Fruit fly (Drosophila melanogaster): ENCODE measurements around the gene Sf3b5.

The Sf3b5 gene

DNA sequence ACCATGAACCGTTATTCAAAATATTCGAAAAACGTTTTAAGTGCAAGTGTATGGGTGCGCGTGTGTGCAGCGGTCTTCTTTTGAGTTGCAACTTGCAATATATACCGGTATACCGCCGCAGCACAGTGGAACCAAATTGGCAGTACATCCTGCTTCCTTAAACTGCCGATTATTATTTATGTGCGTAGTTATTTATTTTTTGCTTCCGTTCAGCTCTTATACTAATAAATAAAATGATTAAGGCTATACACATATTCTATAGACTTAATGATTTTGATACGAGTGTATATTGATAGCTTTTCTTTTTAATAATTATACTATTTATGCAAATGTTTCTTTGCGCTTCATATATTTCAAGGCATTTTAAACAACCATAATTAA lies 45.2 kb downstream of the Sf3b5 start:
- no peak for TF ChIP-seq CG17801 (GFP tag; optimal IDR thresholded peaks at IDR 0.05; ENCODE audit: partially characterized antibody)

- no peak for TF ChIP-seq CG17801 (GFP tag; optimal IDR thresholded peaks at IDR 0.05; ENCODE audit: partially characterized antibody)
Measured at dm6 chr3R:8969301-8969925, 45.7 kb downstream of the Sf3b5 start.

DNA sequence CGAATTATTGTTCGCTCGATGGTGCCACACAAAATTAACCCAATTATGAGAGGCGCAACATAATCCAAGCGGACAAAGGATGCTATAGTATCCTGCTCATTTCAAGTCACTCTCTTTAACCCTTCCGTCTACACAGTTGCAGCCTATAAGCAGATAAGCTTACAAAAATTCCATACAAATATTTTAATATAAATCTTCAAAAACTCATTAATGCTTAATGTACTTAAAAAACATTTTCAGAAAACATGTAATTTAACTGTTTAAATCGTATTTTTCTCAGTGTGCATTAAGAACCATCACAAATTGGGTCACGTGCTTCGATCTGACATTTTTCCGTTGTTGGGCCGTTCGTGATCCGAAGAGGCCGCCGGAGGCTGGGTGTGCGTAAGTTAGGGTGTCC lies 46.3 kb downstream of the Sf3b5 start:
- TF ChIP-seq CG17801 (GFP tag; optimal IDR thresholded peaks at IDR 0.05; ENCODE audit: partially characterized antibody): no peak

DNA sequence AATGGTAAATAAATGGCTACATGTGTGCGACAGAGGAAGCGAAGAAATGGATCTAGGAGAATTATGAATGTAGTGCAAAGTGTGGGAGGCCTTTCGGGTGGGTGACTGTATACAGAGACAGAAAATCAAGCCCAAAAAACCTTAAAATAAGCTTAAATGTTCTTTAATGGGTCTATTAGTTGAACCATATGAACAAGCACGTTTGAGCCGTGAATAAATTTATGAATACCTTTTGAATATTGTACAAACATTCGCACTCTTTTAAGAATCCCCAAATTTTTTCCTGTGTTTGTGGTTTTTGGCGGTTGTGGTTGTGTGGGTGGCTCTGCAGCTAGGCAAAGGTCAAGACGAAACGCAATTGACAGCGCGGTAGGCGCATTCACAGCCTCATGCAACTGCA lies 48.5 kb downstream of the Sf3b5 start:
- TF ChIP-seq CG17801 (GFP tag; optimal IDR thresholded peaks at IDR 0.05; ENCODE audit: partially characterized antibody): no peak

- no peak for TF ChIP-seq CG17801 (GFP tag; optimal IDR thresholded peaks at IDR 0.05; ENCODE audit: partially characterized antibody)
Measured at dm6 chr3R:8965546-8965945, 49.6 kb downstream of the Sf3b5 start.
